Fruit fly (Drosophila melanogaster): ENCODE results near the gene Cox11.

Cox11 gene

dm6 chr2L:5519846-5520384 is 6.8 kb upstream of the Cox11 start, which contains the start of the genes CG7382 and cl (continued):
- no peak for TF ChIP-seq Camta (GFP tag; optimal IDR thresholded peaks at IDR 0.05)
- TF ChIP-seq CG18764 (GFP tag; optimal IDR thresholded peaks at IDR 0.05): no peak
- TF ChIP-seq CG10267 (tag; optimal IDR thresholded peaks at IDR 0.05): peak; percentile 64
- TF ChIP-seq Xbp1 (GFP tag; optimal IDR thresholded peaks at IDR 0.05): peak; percentile 60
- no peak for TF ChIP-seq pho (GFP tag; optimal IDR thresholded peaks at IDR 0.05)
- peak; percentile 17 for TF ChIP-seq CG12942 (GFP tag; optimal IDR thresholded peaks at IDR 0.05)
- no peak for TF ChIP-seq stc (GFP tag; IDR thresholded peaks at IDR 0.05)
- TF ChIP-seq Ssrp (tag; optimal IDR thresholded peaks at IDR 0.05): peak; percentile 39
- TF ChIP-seq vfl (GFP tag; optimal IDR thresholded peaks at IDR 0.05): no peak
- peak; percentile 35 for TF ChIP-seq Dek (tag; optimal IDR thresholded peaks at IDR 0.05)
- TF ChIP-seq CG13296 (GFP tag; optimal IDR thresholded peaks at IDR 0.05): no peak
- TF ChIP-seq CG1647 (GFP tag; optimal IDR thresholded peaks at IDR 0.05): no peak
- peak; percentile 46 for TF ChIP-seq MESR4 (GFP tag; optimal IDR thresholded peaks at IDR 0.05)
- peak; percentile 31 for TF ChIP-seq CG9797 (GFP tag; optimal IDR thresholded peaks at IDR 0.05)
- no peak for TF ChIP-seq CG7745 (tag; optimal IDR thresholded peaks at IDR 0.05)
- no peak for TF ChIP-seq Dad (GFP tag; optimal IDR thresholded peaks at IDR 0.05)
- TF ChIP-seq CG15269 (tag; optimal IDR thresholded peaks at IDR 0.05): peak; percentile 35
- TF ChIP-seq CG1233 (GFP tag; optimal IDR thresholded peaks at IDR 0.05): no peak
- TF ChIP-seq dimm (GFP tag; IDR thresholded peaks at IDR 0.05): no peak
- no peak for TF ChIP-seq toy (GFP tag; IDR thresholded peaks at IDR 0.05)
- TF ChIP-seq Rx (GFP tag; IDR thresholded peaks at IDR 0.05): no peak
- TF ChIP-seq CG14050 (GFP tag; IDR thresholded peaks at IDR 0.05): no peak
- no peak for TF ChIP-seq gcm (GFP tag; optimal IDR thresholded peaks at IDR 0.05)
- no peak for TF ChIP-seq maf-S (GFP tag; optimal IDR thresholded peaks at IDR 0.05)
- TF ChIP-seq Lpt (GFP tag; optimal IDR thresholded peaks at IDR 0.05): no peak
- no peak for TF ChIP-seq CG6813 (GFP tag; optimal IDR thresholded peaks at IDR 0.05)
- TF ChIP-seq D19A (tag; optimal IDR thresholded peaks at IDR 0.05): peak; percentile 30
- TF ChIP-seq Dip3 (GFP tag; optimal IDR thresholded peaks at IDR 0.05): no peak
- no peak for TF ChIP-seq Hand (GFP tag; optimal IDR thresholded peaks at IDR 0.05)
- no peak for TF ChIP-seq hth (optimal IDR thresholded peaks at IDR 0.05)
- no peak for TF ChIP-seq CG17359 (tag; optimal IDR thresholded peaks at IDR 0.05)
- no peak for TF ChIP-seq CG3065 (GFP tag; optimal IDR thresholded peaks at IDR 0.05)
- peak; percentile 76 for TF ChIP-seq CoRest (tag; optimal IDR thresholded peaks at IDR 0.05)
- TF ChIP-seq rib (GFP tag; IDR thresholded peaks at IDR 0.05): no peak
- TF ChIP-seq CG4617 (GFP tag; optimal IDR thresholded peaks at IDR 0.05; ENCODE audit: borderline replicate concordance): no peak
- TF ChIP-seq CG12391 (tag; optimal IDR thresholded peaks at IDR 0.05): peak; percentile 72
- peak; percentile 43 for TF ChIP-seq sisA (GFP tag; IDR thresholded peaks at IDR 0.05)
- no peak for TF ChIP-seq btn (GFP tag; optimal IDR thresholded peaks at IDR 0.05)
- TF ChIP-seq cwo (GFP tag; optimal IDR thresholded peaks at IDR 0.05): no peak
- no peak for TF ChIP-seq danr (GFP tag; IDR thresholded peaks at IDR 0.05)
- peak; percentile 18 for TF ChIP-seq CG4328 (GFP tag; optimal IDR thresholded peaks at IDR 0.05)
- no peak for TF ChIP-seq Hr78 (GFP tag; optimal IDR thresholded peaks at IDR 0.05)
- TF ChIP-seq org-1 (GFP tag; optimal IDR thresholded peaks at IDR 0.05): no peak
- peak; percentile 33; the same call in 1 of the 2 replicates for TF ChIP-seq lmd (GFP tag; IDR thresholded peaks at IDR 0.05)
- peak; percentile 9 for TF ChIP-seq Antp (GFP tag; optimal IDR thresholded peaks at IDR 0.05)
- TF ChIP-seq CG11093 (GFP tag; IDR thresholded peaks at IDR 0.05): no peak
- TF ChIP-seq CG34224 (GFP tag; IDR thresholded peaks at IDR 0.05; ENCODE audit: partially characterized antibody): no peak
- TF ChIP-seq sima (GFP tag; optimal IDR thresholded peaks at IDR 0.05): no peak
- no peak for TF ChIP-seq CG2199 (GFP tag; IDR thresholded peaks at IDR 0.05)
- TF ChIP-seq schlank (tag; optimal IDR thresholded peaks at IDR 0.05): no peak
- TF ChIP-seq pzg (GFP tag; optimal IDR thresholded peaks at IDR 0.05): peak; percentile 50

All from whole organism, embryonic.